Fruit fly (Drosophila melanogaster) whole organism, embryonic: ENCODE results near the gene CG17362.

Experiments
- Abd-B ChIP-seq: fragments of 200-800 bp; sonication (Bioruptor generic); optimal IDR thresholded peaks from 2 replicates; lab custom pipeline; 2018; ENCODE audit warnings: missing biosample characterization, mild to moderate bottlenecking, missing genetic modification characterization, moderate library complexity
- C15 ChIP-seq: fragments of 200-800 bp; sonication (Bioruptor generic); IDR thresholded peaks from 3 replicates; pipeline ENCODE4 v1.3.6; 2022; ENCODE audit warnings: missing biosample characterization, missing genetic modification characterization
- CG10147 ChIP-seq: fragments of 200-800 bp; sonication (Bioruptor generic); optimal IDR thresholded peaks from 2 replicates; lab custom pipeline; 2019; ENCODE audit warnings: missing biosample characterization, mild to moderate bottlenecking, missing genetic modification characterization, moderate library complexity
- CG10979 ChIP-seq: fragments of 200-800 bp; sonication (Bioruptor generic); optimal IDR thresholded peaks from 2 replicates; lab custom pipeline; 2018; ENCODE audit warnings: missing biosample characterization, mild to moderate bottlenecking, missing genetic modification characterization, moderate library complexity
- CG11085 ChIP-seq: fragments of 200-800 bp; sonication (Bioruptor generic); IDR thresholded peaks from 2 replicates; pipeline ENCODE4 v1.3.6; 2022; ENCODE audit warnings: missing biosample characterization, missing genetic modification characterization
- CG11695 ChIP-seq: fragments of 200-800 bp; sonication (Bioruptor generic); IDR thresholded peaks from 3 replicates; pipeline ENCODE4 v1.3.6; 2022; ENCODE audit warnings: missing biosample characterization, missing genetic modification characterization
- CG12104 ChIP-seq: fragments of 200-800 bp; sonication (Bioruptor generic); optimal IDR thresholded peaks from 3 replicates; lab custom pipeline; 2016; ENCODE audit warnings: missing biosample characterization, missing genetic modification characterization
- CG13123 ChIP-seq: fragments of 200-800 bp; sonication (Bioruptor generic); optimal IDR thresholded peaks from 2 replicates; lab custom pipeline; 2016; ENCODE audit warnings: missing biosample characterization, missing genetic modification characterization
- CG18476 ChIP-seq: fragments of 200-800 bp; sonication (Bioruptor generic); optimal IDR thresholded peaks from 2 replicates; lab custom pipeline; 2016; ENCODE audit warnings: missing biosample characterization, mild to moderate bottlenecking, missing genetic modification characterization
- CG2120 ChIP-seq: fragments of 200-800 bp; sonication (Bioruptor generic); optimal IDR thresholded peaks from 3 replicates; lab custom pipeline; 2016; ENCODE audit warnings: missing biosample characterization, missing genetic modification characterization
- CG2889 ChIP-seq: fragments of 200-800 bp; sonication (Bioruptor generic); IDR thresholded peaks from 3 replicates; pipeline ENCODE4 v1.3.6; 2022; ENCODE audit warnings: missing biosample characterization, missing genetic modification characterization
- CG31388 ChIP-seq: fragments of 200-800 bp; sonication (Bioruptor generic); optimal IDR thresholded peaks from 2 replicates; lab custom pipeline; 2016; ENCODE audit warnings: missing biosample characterization, missing genetic modification characterization
- CG3163 ChIP-seq: fragments of 200-800 bp; sonication (Bioruptor generic); optimal IDR thresholded peaks from 3 replicates; lab custom pipeline; 2016; ENCODE audit warnings: missing biosample characterization, missing genetic modification characterization
- CG33213 ChIP-seq: fragments of 200-800 bp; sonication (Bioruptor generic); optimal IDR thresholded peaks from 3 replicates; lab custom pipeline; 2016; ENCODE audit warnings: missing biosample characterization, missing genetic modification characterization
- CG34422 ChIP-seq: fragments of 200-800 bp; sonication (Bioruptor generic); IDR thresholded peaks from 3 replicates; pipeline ENCODE4 v1.3.6; 2022; ENCODE audit warnings: missing biosample characterization, missing genetic modification characterization
- CG5180 ChIP-seq: fragments of 200-800 bp; sonication (Bioruptor generic); optimal IDR thresholded peaks from 3 replicates; lab custom pipeline; 2017; ENCODE audit warnings: missing biosample characterization, missing genetic modification characterization, mild to moderate bottlenecking, moderate library complexity, missing genetic modification reagents
- CG6175 ChIP-seq: fragments of 200-800 bp; sonication (Bioruptor generic); IDR thresholded peaks from 3 replicates; pipeline ENCODE4 v1.3.6; 2022; ENCODE audit warnings: missing biosample characterization, missing genetic modification characterization
- CG6272 ChIP-seq: fragments of 200-800 bp; sonication (Bioruptor generic); IDR thresholded peaks from 2 replicates; pipeline ENCODE4 v1.3.6; 2022; ENCODE audit warnings: missing biosample characterization, missing genetic modification characterization
- CG8089 ChIP-seq: fragments of 200-800 bp; sonication (Bioruptor generic); optimal IDR thresholded peaks from 3 replicates; lab custom pipeline; 2016; ENCODE audit warnings: missing biosample characterization, missing genetic modification characterization
- CG8765 ChIP-seq: fragments of 200-800 bp; sonication (Bioruptor generic); IDR thresholded peaks from 2 replicates; pipeline ENCODE4 v1.3.6; 2022; ENCODE audit warnings: missing biosample characterization, missing genetic modification characterization
- CG9817 ChIP-seq: fragments of 200-800 bp; sonication (Bioruptor generic); optimal IDR thresholded peaks from 2 replicates; lab custom pipeline; 2018; ENCODE audit warnings: missing biosample characterization, mild to moderate bottlenecking, missing genetic modification characterization, moderate library complexity
- CG9932 ChIP-seq: fragments of 200-800 bp; sonication (Bioruptor generic); IDR thresholded peaks from 2 replicates; pipeline ENCODE4 v1.3.6; 2022; ENCODE audit warnings: missing biosample characterization, missing genetic modification characterization
- CkIIα-i1 ChIP-seq: fragments of 200-800 bp; sonication (Bioruptor generic); IDR thresholded peaks from 2 replicates; pipeline ENCODE4 v1.3.6; 2022; ENCODE audit warnings: missing biosample characterization, missing genetic modification characterization
- D ChIP-seq, 2 experiments: fragments of 200-800 bp in 1 of 2; fragments of >200 bp in 1 of 2; sonication (Bioruptor generic) in 1 of 2; optimal IDR thresholded peaks; 2 replicates in 1 of 2; 3 replicates in 1 of 2; lab custom pipeline; 2017; ENCODE audit warnings: mild to moderate bottlenecking in 1 of 2, missing biosample characterization in 1 of 2, missing genetic modification characterization in 1 of 2, missing genetic modification reagents in 1 of 2
- Dad ChIP-seq: fragments of 200-800 bp; sonication (Bioruptor generic); optimal IDR thresholded peaks from 3 replicates; lab custom pipeline; 2016; ENCODE audit warnings: missing biosample characterization, missing genetic modification characterization
- Dip3 ChIP-seq: fragments of 200-800 bp; sonication (Bioruptor generic); optimal IDR thresholded peaks from 3 replicates; lab custom pipeline; 2016; ENCODE audit warnings: missing biosample characterization, missing genetic modification characterization
- H15 ChIP-seq: fragments of 200-800 bp; sonication (Bioruptor generic); IDR thresholded peaks from 3 replicates; pipeline ENCODE4 v1.3.6; 2022; ENCODE audit warnings: missing biosample characterization, missing genetic modification characterization
- Poxn ChIP-seq: fragments of 200-800 bp; sonication (Bioruptor generic); IDR thresholded peaks from 2 replicates; pipeline ENCODE4 v1.3.6; 2022; ENCODE audit warnings: missing biosample characterization, missing genetic modification characterization
- Sin3A ChIP-seq: fragments of >200 bp; optimal IDR thresholded peaks from 2 replicates; lab custom pipeline; 2018
- Spps ChIP-seq: fragments of 200-800 bp; sonication (Bioruptor generic); optimal IDR thresholded peaks from 2 replicates; lab custom pipeline; 2018; ENCODE audit warnings: missing biosample characterization, mild to moderate bottlenecking, missing genetic modification characterization
- Xrp1 ChIP-seq: fragments of 200-800 bp; sonication (Bioruptor generic); IDR thresholded peaks from 2 replicates; pipeline ENCODE4 v1.3.6; 2022; ENCODE audit warnings: missing biosample characterization, missing genetic modification characterization
- ac ChIP-seq: fragments of 200-800 bp; sonication (Bioruptor generic); optimal IDR thresholded peaks from 3 replicates; lab custom pipeline; 2017; ENCODE audit warnings: missing biosample characterization, mild to moderate bottlenecking, missing genetic modification characterization
- cas ChIP-seq: fragments of 200-800 bp; sonication (Bioruptor generic); IDR thresholded peaks from 2 replicates; pipeline ENCODE4 v1.3.6; 2022; ENCODE audit warnings: missing biosample characterization, missing genetic modification characterization
- chm ChIP-seq: fragments of 200-800 bp; sonication (Bioruptor generic); IDR thresholded peaks from 2 replicates; pipeline ENCODE4 v1.3.6; 2022; ENCODE audit warnings: missing biosample characterization, missing genetic modification characterization
- exex ChIP-seq: fragments of 200-800 bp; sonication (Bioruptor generic); optimal IDR thresholded peaks from 4 replicates; lab custom pipeline; 2018; ENCODE audit warnings: missing biosample characterization, mild to moderate bottlenecking, missing genetic modification characterization, moderate library complexity
- eyg ChIP-seq: fragments of 200-800 bp; sonication (Bioruptor generic); optimal IDR thresholded peaks from 3 replicates; lab custom pipeline; 2016; ENCODE audit warnings: missing biosample characterization, missing genetic modification characterization
- fd64A ChIP-seq: fragments of 200-800 bp; sonication (Bioruptor generic); optimal IDR thresholded peaks from 3 replicates; lab custom pipeline; 2018; ENCODE audit warnings: missing biosample characterization, mild to moderate bottlenecking, missing genetic modification characterization
- ftz-f1 ChIP-seq: fragments of 200-800 bp; sonication (Bioruptor generic); optimal IDR thresholded peaks from 2 replicates; lab custom pipeline; 2016; ENCODE audit warnings: missing biosample characterization, missing genetic modification characterization
- insv ChIP-seq, 2 experiments: fragments of 200-800 bp; sonication (Bioruptor generic); optimal IDR thresholded peaks; 3 replicates each; lab custom pipeline; 2016 to 2018; ENCODE audit warnings: missing biosample characterization in 2 of 2, missing genetic modification characterization in 2 of 2
- kay ChIP-seq: fragments of 200-800 bp; sonication (Bioruptor generic); optimal IDR thresholded peaks from 2 replicates; lab custom pipeline; 2016; ENCODE audit warnings: missing biosample characterization, missing genetic modification characterization
- org-1 ChIP-seq: fragments of 200-800 bp; sonication (Bioruptor generic); optimal IDR thresholded peaks from 2 replicates; lab custom pipeline; 2017; ENCODE audit warnings: missing biosample characterization, missing genetic modification characterization
- pan ChIP-seq, 4 experiments: fragments of >200 bp in 3 of 4; fragments of 200-800 bp in 1 of 4; sonication (Bioruptor generic) in 1 of 4; optimal IDR thresholded peaks in 3 of 4; IDR thresholded peaks in 1 of 4; 2 replicates each; pipeline versions ENCODE4 v1.3.6 to Lab custom; 2017 to 2022; ENCODE audit warnings: missing biosample characterization in 2 of 4, missing genetic modification characterization in 2 of 4, mixed read lengths in 1 of 4
- peb ChIP-seq: fragments of 200-800 bp; sonication (Bioruptor generic); IDR thresholded peaks from 2 replicates; pipeline ENCODE4 v1.3.6; 2022; ENCODE audit warnings: missing biosample characterization, missing genetic modification characterization
- pum ChIP-seq: fragments of 200-800 bp; sonication (Bioruptor generic); optimal IDR thresholded peaks from 2 replicates; lab custom pipeline; 2016; ENCODE audit warnings: missing biosample characterization, missing genetic modification characterization
- pzg ChIP-seq: fragments of 200-800 bp; sonication (Bioruptor generic); optimal IDR thresholded peaks from 3 replicates; lab custom pipeline; 2018; ENCODE audit warnings: missing biosample characterization, mild to moderate bottlenecking, missing genetic modification characterization, moderate library complexity
- row ChIP-seq: fragments of 200-800 bp; sonication (Bioruptor generic); IDR thresholded peaks from 3 replicates; pipeline ENCODE4 v1.3.6; 2022; ENCODE audit warnings: missing biosample characterization, missing genetic modification characterization
- scrt ChIP-seq: fragments of 200-800 bp; sonication (Bioruptor generic); optimal IDR thresholded peaks from 2 replicates; lab custom pipeline; 2018; ENCODE audit warnings: missing biosample characterization, mild to moderate bottlenecking, missing genetic modification characterization, moderate library complexity
- vnd ChIP-seq: fragments of 200-800 bp; sonication (Bioruptor generic); IDR thresholded peaks from 3 replicates; pipeline ENCODE4 v1.3.6; 2022; ENCODE audit warnings: missing biosample characterization, missing genetic modification characterization; ENCODE audit not compliant: partially characterized antibody
- zen2 ChIP-seq: fragments of 200-800 bp; sonication (Bioruptor generic); IDR thresholded peaks from 3 replicates; pipeline ENCODE4 v1.3.6; 2022; ENCODE audit warnings: missing biosample characterization, missing genetic modification characterization; ENCODE audit not compliant: partially characterized antibody

CG17362 gene

DNA sequence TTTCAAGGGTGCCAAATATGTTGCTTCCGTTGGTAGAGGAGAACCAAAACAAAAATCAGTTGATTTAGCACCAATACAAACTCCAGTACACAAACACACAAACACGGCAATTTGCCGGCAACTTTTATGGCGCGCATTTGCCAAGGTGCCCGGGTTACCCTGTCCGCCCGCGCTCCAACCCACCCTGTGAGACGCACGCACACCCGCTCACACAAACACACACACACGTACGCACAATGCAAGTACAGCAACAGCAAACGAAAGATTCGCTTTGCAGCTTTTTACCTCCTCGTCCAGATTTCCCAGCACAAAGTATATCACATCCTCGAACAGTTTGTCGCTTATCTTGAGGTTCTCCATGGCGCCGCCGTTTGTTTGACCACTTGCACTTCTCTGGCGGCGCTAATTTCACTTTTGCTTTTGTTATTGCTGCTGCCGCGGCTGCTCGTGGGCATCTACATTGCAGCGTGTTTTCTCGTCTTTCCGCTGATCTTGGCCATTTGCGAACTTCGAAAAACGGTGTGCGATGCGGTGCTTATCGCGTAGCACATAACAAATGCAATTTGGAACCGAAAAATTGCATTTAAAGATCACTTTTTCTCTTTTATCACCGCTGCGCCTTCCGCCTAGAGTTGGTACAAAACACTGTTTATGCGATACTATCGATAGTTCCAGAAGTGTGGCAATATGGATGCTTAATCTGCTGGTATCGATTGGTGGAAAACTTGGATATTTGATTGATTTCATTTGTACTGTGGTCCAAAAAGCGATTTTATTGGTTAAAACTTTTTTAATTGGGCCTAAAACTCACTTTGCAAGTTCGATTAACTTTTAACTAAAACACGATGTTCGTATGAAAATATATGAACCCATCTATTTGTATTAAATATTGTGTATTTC is 42.3 kb downstream of the CG17362 start, which contains the start of gene Ptip (continued):
- no peak for TF ChIP-seq CG13123
- TF ChIP-seq kay (GFP tag; lab: Kevin White, UChicago): no peak
- TF ChIP-seq C15 (GFP tag; lab: Robert Waterston, UW): 0 out of 3 replicates have a peak, but pooled peaks have one; percentile 43
- no peak; the same call in 2 of the 3 replicates for TF ChIP-seq CG11695 (GFP tag; lab: Robert Waterston, UW)
- TF ChIP-seq Spps (tag; lab: Kevin White, UChicago): no peak
- no peak for TF ChIP-seq Poxn
- no peak for TF ChIP-seq pum
- TF ChIP-seq Abd-B: peak; percentile 81
- peak; percentile 86 for TF ChIP-seq Sin3A
- no peak for TF ChIP-seq CG8765
- no peak for TF ChIP-seq CG8089 (GFP tag; lab: Kevin White, UChicago)
- no peak for TF ChIP-seq CG18476
- TF ChIP-seq D (optimal IDR thresholded peaks at IDR 0.05; lab: Kevin White, UChicago): peak; percentile 40
- TF ChIP-seq D (GFP tag; optimal IDR thresholded peaks at IDR 0.05; lab: Kevin White, UChicago): no peak
- no peak for TF ChIP-seq CG2889 (GFP tag; lab: Robert Waterston, UW)
- no peak for TF ChIP-seq CG12104
- no peak for TF ChIP-seq Dip3 (GFP tag; lab: Kevin White, UChicago)
- TF ChIP-seq Dad (GFP tag; lab: Kevin White, UChicago): no peak
- TF ChIP-seq org-1 (GFP tag; lab: Kevin White, UChicago): no peak
- TF ChIP-seq fd64A (GFP tag; lab: Kevin White, UChicago): peak; percentile 73
- TF ChIP-seq CG33213 (GFP tag; lab: Kevin White, UChicago): peak; percentile 53
- TF ChIP-seq CG9817 (tag; lab: Kevin White, UChicago): no peak
- TF ChIP-seq pzg: peak; percentile 91
- no peak for TF ChIP-seq CG10979 (tag; lab: Kevin White, UChicago)
- no peak for TF ChIP-seq CkIIα-i1 (GFP tag; lab: Robert Waterston, UW)
- peak; percentile 94 for TF ChIP-seq zen2 (GFP tag; lab: Robert Waterston, UW)
- TF ChIP-seq peb (GFP tag; lab: Robert Waterston, UW): no peak
- peak in 1 of 2 experiments; percentile 70 for TF ChIP-seq insv (GFP tag; optimal IDR thresholded peaks at IDR 0.05; lab: Kevin White, UChicago)
- no peak for TF ChIP-seq CG6272
- TF ChIP-seq CG31388: no peak
- TF ChIP-seq Xrp1: peak; percentile 44; the same call in 1 of the 2 replicates
- no peak for TF ChIP-seq pan (optimal IDR thresholded peaks at IDR 0.05; lab: Kevin White, UChicago)
- peak in 1 of 2 experiments; percentile 53 for TF ChIP-seq pan (GFP tag; optimal IDR thresholded peaks at IDR 0.05 in 1 of 2, IDR thresholded peaks at IDR 0.05 in 1 of 2)
- peak; percentile 83 for TF ChIP-seq row (GFP tag; lab: Robert Waterston, UW)
- no peak for TF ChIP-seq exex (tag; lab: Kevin White, UChicago)
- TF ChIP-seq eyg (GFP tag; lab: Kevin White, UChicago): no peak
- no peak for TF ChIP-seq ac (GFP tag; lab: Kevin White, UChicago)
- peak; percentile 62 for TF ChIP-seq chm
- peak; percentile 99 for TF ChIP-seq CG34422 (GFP tag; lab: Robert Waterston, UW)
- TF ChIP-seq vnd (GFP tag; lab: Robert Waterston, UW): peak; percentile 96
- no peak for TF ChIP-seq CG5180 (GFP tag; lab: Kevin White, UChicago)
- TF ChIP-seq ftz-f1: peak; percentile 13
- no peak for TF ChIP-seq cas (GFP tag; lab: Robert Waterston, UW)
- TF ChIP-seq CG9932 (GFP tag; lab: Robert Waterston, UW): peak; percentile 67
- TF ChIP-seq H15: 0 out of 3 replicates have a peak, but pooled peaks have one; percentile 29
- peak; percentile 24; the same call in 1 of the 2 replicates for TF ChIP-seq CG11085
- no peak for TF ChIP-seq CG3163 (GFP tag; lab: Kevin White, UChicago)
- no peak for TF ChIP-seq CG6175
- peak; percentile 41 for TF ChIP-seq scrt (GFP tag; lab: Kevin White, UChicago)
- no peak for TF ChIP-seq CG10147 (GFP tag; lab: Kevin White, UChicago)
- peak; percentile 39 for TF ChIP-seq CG2120 (GFP tag; lab: Kevin White, UChicago)
